Worm (Caenorhabditis elegans) whole organism, L2 larva: Measurements from ENCODE around the gene F59C12.4.
A peak's percentile ranks its signal among the peaks of the same experiment; 100 is the strongest.

ENCODE experiments used
- C34F6.9 ChIP-seq: fragments of 150-350 bp; optimal IDR thresholded peaks from 2 replicates; lab custom pipeline; 2014; ENCODE audit warnings: missing biosample characterization, missing genetic modification characterization
- R02D3.7 ChIP-seq: fragments of 150-350 bp; optimal IDR thresholded peaks from 2 replicates; lab custom pipeline; 2014; ENCODE audit warnings: missing biosample characterization, missing genetic modification characterization
- Y55F3AM.14 ChIP-seq: fragments of 200-800 bp; sonication (Bioruptor generic); optimal IDR thresholded peaks from 2 replicates; lab custom pipeline; 2018; ENCODE audit warnings: mild to moderate bottlenecking, missing genetic modification characterization, missing compliant biosample characterization
- ZK546.5 ChIP-seq: sonication (generic microtip); optimal IDR thresholded peaks from 2 replicates; lab custom pipeline; 2017; ENCODE audit warnings: missing biosample characterization, missing genetic modification characterization
- alr-1 ChIP-seq: fragments of 150-350 bp; optimal IDR thresholded peaks from 2 replicates; lab custom pipeline; 2014; ENCODE audit warnings: missing biosample characterization, missing genetic modification characterization
- aly-2 ChIP-seq: fragments of 150-350 bp; optimal IDR thresholded peaks from 2 replicates; lab custom pipeline; 2014; ENCODE audit warnings: missing biosample characterization, missing genetic modification characterization
- blmp-1 ChIP-seq: sonication (generic microtip); optimal IDR thresholded peaks from 2 replicates; lab custom pipeline; 2017; ENCODE audit warnings: missing genetic modification characterization, mild to moderate bottlenecking, missing compliant biosample characterization, antibody characterized with exemption, moderate library complexity; ENCODE audit not compliant: insufficient read depth
- ceh-16 ChIP-seq: fragments of 150-350 bp; optimal IDR thresholded peaks from 2 replicates; lab custom pipeline; 2014; ENCODE audit warnings: missing biosample characterization, missing genetic modification characterization
- ceh-82 ChIP-seq: fragments of 150-350 bp; optimal IDR thresholded peaks from 2 replicates; lab custom pipeline; 2014; ENCODE audit warnings: missing biosample characterization, missing genetic modification characterization
- crh-2 ChIP-seq: sonication (generic microtip); optimal IDR thresholded peaks from 2 replicates; lab custom pipeline; 2017; ENCODE audit warnings: missing biosample characterization, missing genetic modification characterization
- dmd-4 ChIP-seq: sonication (generic microtip); optimal IDR thresholded peaks from 2 replicates; lab custom pipeline; 2017; ENCODE audit warnings: missing biosample characterization, missing genetic modification characterization
- egl-27 ChIP-seq: sonication (generic microtip); optimal IDR thresholded peaks from 3 replicates; lab custom pipeline; 2017; ENCODE audit warnings: missing biosample characterization, missing genetic modification reagents, missing genetic modification characterization
- elt-1 ChIP-seq: fragments of 150-350 bp; optimal IDR thresholded peaks from 2 replicates; lab custom pipeline; 2014; ENCODE audit warnings: missing biosample characterization, missing genetic modification characterization
- elt-3 ChIP-seq: sonication (generic microtip); optimal IDR thresholded peaks from 2 replicates; lab custom pipeline; 2017; ENCODE audit warnings: missing biosample characterization, missing genetic modification characterization
- fos-1 ChIP-seq: fragments of 150-350 bp; optimal IDR thresholded peaks from 2 replicates; lab custom pipeline; 2014; ENCODE audit warnings: missing biosample characterization, missing genetic modification characterization
- gmeb-1 ChIP-seq: fragments of 150-350 bp; optimal IDR thresholded peaks from 2 replicates; lab custom pipeline; 2014; ENCODE audit warnings: missing biosample characterization, missing genetic modification characterization
- lin-11 ChIP-seq: fragments of 150-350 bp; sonication (generic microtip); optimal IDR thresholded peaks from 2 replicates; lab custom pipeline; 2014; ENCODE audit warnings: missing biosample characterization, missing genetic modification characterization, inconsistent platforms, mixed read lengths
- lin-13 ChIP-seq: fragments of 150-350 bp; optimal IDR thresholded peaks from 2 replicates; lab custom pipeline; 2014; ENCODE audit warnings: missing biosample characterization, missing genetic modification reagents, missing genetic modification characterization
- lsy-2 ChIP-seq, 2 experiments: fragments of 150-350 bp in 1 of 2; sonication (generic microtip) in 1 of 2; optimal IDR thresholded peaks; 2 replicates each; lab custom pipeline; 2014 to 2017; ENCODE audit warnings: missing biosample characterization in 2 of 2, missing genetic modification characterization in 2 of 2
- mab-5 ChIP-seq: fragments of 150-350 bp; optimal IDR thresholded peaks from 2 replicates; lab custom pipeline; 2014; ENCODE audit warnings: missing biosample characterization, missing genetic modification characterization
- mbf-1 ChIP-seq: sonication (generic microtip); optimal IDR thresholded peaks from 2 replicates; lab custom pipeline; 2017; ENCODE audit warnings: missing biosample characterization, missing genetic modification characterization
- mdl-1 ChIP-seq, 2 experiments: fragments of 150-350 bp in 1 of 2; sonication (generic microtip) in 1 of 2; optimal IDR thresholded peaks; 2 replicates each; lab custom pipeline; 2017; ENCODE audit warnings: missing biosample characterization in 2 of 2, missing genetic modification characterization in 2 of 2
- nhr-10 ChIP-seq: sonication (generic microtip); optimal IDR thresholded peaks from 2 replicates; lab custom pipeline; 2017; ENCODE audit warnings: missing biosample characterization, missing genetic modification characterization
- nhr-12 ChIP-seq: fragments of 150-350 bp; optimal IDR thresholded peaks from 2 replicates; lab custom pipeline; 2014; ENCODE audit warnings: missing biosample characterization, missing genetic modification characterization
- nhr-21 ChIP-seq: fragments of 150-350 bp; optimal IDR thresholded peaks from 2 replicates; lab custom pipeline; 2014; ENCODE audit warnings: missing biosample characterization, missing genetic modification characterization
- nhr-23 ChIP-seq: fragments of 150-350 bp; optimal IDR thresholded peaks from 2 replicates; lab custom pipeline; 2014; ENCODE audit warnings: missing biosample characterization, missing genetic modification reagents, missing genetic modification characterization
- nhr-237 ChIP-seq: fragments of 150-350 bp; optimal IDR thresholded peaks from 2 replicates; lab custom pipeline; 2014; ENCODE audit warnings: missing biosample characterization, missing genetic modification characterization
- nhr-25 ChIP-seq: fragments of 150-350 bp; sonication (generic microtip); optimal IDR thresholded peaks from 3 replicates; lab custom pipeline; 2014; ENCODE audit warnings: missing biosample characterization, missing genetic modification characterization
- nhr-6 ChIP-seq: fragments of 150-350 bp; optimal IDR thresholded peaks from 2 replicates; lab custom pipeline; 2014; ENCODE audit warnings: missing biosample characterization, missing genetic modification characterization
- peb-1 ChIP-seq: fragments of 150-350 bp; optimal IDR thresholded peaks from 2 replicates; lab custom pipeline; 2014; ENCODE audit warnings: missing biosample characterization, missing genetic modification characterization
- sem-4 ChIP-seq: fragments of 150-350 bp; optimal IDR thresholded peaks from 2 replicates; lab custom pipeline; 2014; ENCODE audit warnings: missing biosample characterization, missing genetic modification reagents, missing genetic modification characterization
- skn-1 ChIP-seq: sonication (generic microtip); optimal IDR thresholded peaks from 2 replicates; lab custom pipeline; 2017; ENCODE audit warnings: missing biosample characterization, missing genetic modification characterization
- sma-3 ChIP-seq: sonication (generic microtip); optimal IDR thresholded peaks from 2 replicates; lab custom pipeline; 2016; ENCODE audit warnings: missing genetic modification reagents, missing genetic modification characterization, missing compliant biosample characterization
- sma-9 ChIP-seq, 2 experiments: fragments of 150-350 bp in 1 of 2; sonication (generic microtip) in 1 of 2; optimal IDR thresholded peaks; 2 replicates each; lab custom pipeline; 2014 to 2016; ENCODE audit warnings: missing genetic modification characterization in 2 of 2, mild to moderate bottlenecking in 1 of 2, missing biosample characterization in 1 of 2, missing compliant biosample characterization in 1 of 2, missing genetic modification reagents in 1 of 2, moderate library complexity in 1 of 2
- snpc-4 ChIP-seq: fragments of 150-350 bp; optimal IDR thresholded peaks from 2 replicates; lab custom pipeline; 2014; ENCODE audit warnings: missing biosample characterization, missing genetic modification characterization
- unc-55 ChIP-seq: fragments of 150-350 bp; sonication (generic microtip); optimal IDR thresholded peaks from 3 replicates; lab custom pipeline; 2014; ENCODE audit warnings: missing biosample characterization, missing genetic modification reagents, missing genetic modification characterization
- unc-62 ChIP-seq: fragments of 150-350 bp; optimal IDR thresholded peaks from 2 replicates; lab custom pipeline; 2014; ENCODE audit warnings: missing biosample characterization, missing genetic modification reagents, missing genetic modification characterization
- zag-1 ChIP-seq: fragments of 150-350 bp; optimal IDR thresholded peaks from 2 replicates; lab custom pipeline; 2014; ENCODE audit warnings: missing biosample characterization, missing genetic modification characterization
- ztf-1 ChIP-seq: fragments of 200-800 bp; sonication (Bioruptor generic); conservative IDR thresholded peaks from 2 replicates; pipeline ENCODE4 v1.3.6; 2022; ENCODE audit warnings: missing genetic modification characterization, missing compliant biosample characterization
- ztf-11 ChIP-seq: sonication (generic microtip); optimal IDR thresholded peaks from 2 replicates; lab custom pipeline; 2017; ENCODE audit warnings: missing biosample characterization, missing genetic modification characterization

The F59C12.4 gene

ce11 chrX:16560895-16561294, 41.5 kb downstream of the F59C12.4 start:
- TF ChIP-seq mbf-1 (no peak), ceh-16 (tag; lab: Kevin White, UChicago) (no peak), Y55F3AM.14 (GFP tag; lab: Kevin White, UChicago) (no peak), snpc-4 (tag; lab: Kevin White, UChicago) (no peak), nhr-21 (tag; lab: Kevin White, UChicago) (no peak), sma-3 (GFP tag; lab: Kevin White, UChicago) (peak; percentile 56), mdl-1 (tag; optimal IDR thresholded peaks at IDR 0.05; lab: Kevin White, UChicago) (no peak), zag-1 (tag; lab: Kevin White, UChicago) (no peak)

ce11 chrX:16559387-16559786, 43.0 kb downstream of the F59C12.4 start:
- no peak for TF ChIP-seq unc-55 (GFP tag; lab: Kevin White, UChicago)
- no peak for TF ChIP-seq aly-2 (tag; lab: Kevin White, UChicago)
- no peak for TF ChIP-seq unc-62 (GFP tag; lab: Kevin White, UChicago)
- TF ChIP-seq mdl-1 (tag; optimal IDR thresholded peaks at IDR 0.05; lab: Kevin White, UChicago) = no peak
- peak; percentile 32 for TF ChIP-seq blmp-1 (tag; lab: Kevin White, UChicago)
- peak; percentile 26 for TF ChIP-seq sma-3 (GFP tag; lab: Kevin White, UChicago)
- no peak for TF ChIP-seq alr-1 (tag; lab: Kevin White, UChicago)
- no peak for TF ChIP-seq peb-1 (tag; lab: Kevin White, UChicago)
- TF ChIP-seq elt-3 (tag; lab: Kevin White, UChicago) = no peak
- TF ChIP-seq R02D3.7 = no peak
- TF ChIP-seq nhr-21 (tag; lab: Kevin White, UChicago) = peak; percentile 44
- no peak for TF ChIP-seq snpc-4 (tag; lab: Kevin White, UChicago)
- peak; percentile 41 for TF ChIP-seq sma-9 (GFP tag; optimal IDR thresholded peaks at IDR 0.05; lab: Kevin White, UChicago)
- no peak for TF ChIP-seq sma-9 (tag; optimal IDR thresholded peaks at IDR 0.05; lab: Kevin White, UChicago)
- TF ChIP-seq mbf-1 = no peak
- no peak for TF ChIP-seq gmeb-1
- no peak for TF ChIP-seq fos-1 (tag; lab: Kevin White, UChicago)
- TF ChIP-seq, all 48 proteins: peak for 4

ce11 chrX:16558776-16559175, 43.6 kb downstream of the F59C12.4 start:
- TF ChIP-seq gmeb-1 (no peak), mdl-1 (tag; optimal IDR thresholded peaks at IDR 0.05; lab: Kevin White, UChicago) (no peak), nhr-23 (tag; lab: Kevin White, UChicago) (no peak), unc-55 (GFP tag; lab: Kevin White, UChicago) (peak; percentile 10), egl-27 (tag; lab: Kevin White, UChicago) (peak; percentile 29), skn-1 (tag; lab: Kevin White, UChicago) (no peak), nhr-12 (tag; lab: Kevin White, UChicago) (no peak), mab-5 (tag; lab: Kevin White, UChicago) (no peak), sem-4 (peak; percentile 3), lsy-2 (tag; optimal IDR thresholded peaks at IDR 0.05; lab: Kevin White, UChicago) (peak in 1 of 2 experiments; percentile 39), lin-13 (GFP tag; lab: Kevin White, UChicago) (no peak), fos-1 (tag; lab: Kevin White, UChicago) (peak; percentile 82), lin-11 (tag; lab: Kevin White, UChicago) (no peak), Y55F3AM.14 (GFP tag; lab: Kevin White, UChicago) (no peak), sma-9 (GFP tag; optimal IDR thresholded peaks at IDR 0.05; lab: Kevin White, UChicago) (peak; percentile 55), sma-9 (tag; optimal IDR thresholded peaks at IDR 0.05; lab: Kevin White, UChicago) (no peak), ztf-11 (no peak), nhr-21 (tag; lab: Kevin White, UChicago) (peak; percentile 19), ceh-82 (tag; lab: Kevin White, UChicago) (no peak), dmd-4 (tag; lab: Kevin White, UChicago) (no peak), nhr-10 (no peak), elt-3 (tag; lab: Kevin White, UChicago) (no peak), elt-1 (tag; lab: Kevin White, UChicago) (no peak), R02D3.7 (no peak), nhr-6 (tag; lab: Kevin White, UChicago) (no peak), peb-1 (tag; lab: Kevin White, UChicago) (no peak), C34F6.9 (tag; lab: Kevin White, UChicago) (peak; percentile 28), ztf-1 (GFP tag; lab: Robert Waterston, UW) (no peak), nhr-237 (tag; lab: Kevin White, UChicago) (no peak), crh-2 (tag; lab: Kevin White, UChicago) (peak; percentile 59), sma-3 (GFP tag; lab: Kevin White, UChicago) (peak; percentile 72), ZK546.5 (tag; lab: Kevin White, UChicago) (no peak), nhr-25 (tag; lab: Kevin White, UChicago) (peak; percentile 5)
